Fruit fly (Drosophila melanogaster): Measurements from ENCODE around the gene CG9133.

DNA sequence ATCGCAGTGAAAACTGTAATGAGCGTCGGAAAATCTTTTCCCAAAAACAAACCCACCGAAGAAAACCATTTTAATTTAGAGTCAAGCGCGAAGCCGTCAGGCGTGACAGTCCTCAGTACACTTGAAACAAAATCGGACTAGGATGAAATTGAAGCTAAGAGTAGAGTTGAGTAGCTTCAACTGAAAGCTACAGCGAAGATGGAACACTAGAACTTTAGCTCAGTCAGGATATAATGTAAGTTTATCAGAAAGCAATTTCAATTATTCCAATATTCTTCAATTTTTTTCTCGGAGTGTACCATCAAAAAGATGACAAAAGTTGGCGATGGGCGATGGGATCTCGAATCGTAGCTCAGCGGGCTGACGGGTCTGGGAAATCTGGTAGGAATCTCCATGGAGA is 35.4 kb upstream of the CG9133 start:
- no peak for TF ChIP-seq h (GFP tag; optimal IDR thresholded peaks at IDR 0.05)
- no peak for TF ChIP-seq usp (GFP tag; optimal IDR thresholded peaks at IDR 0.05)
- no peak for TF ChIP-seq jim (GFP tag; optimal IDR thresholded peaks at IDR 0.05)
- TF ChIP-seq tai (GFP tag; optimal IDR thresholded peaks at IDR 0.05) = no peak
- TF ChIP-seq pan (optimal IDR thresholded peaks at IDR 0.05) = no peak
- no peak for TF ChIP-seq brk (GFP tag; optimal IDR thresholded peaks at IDR 0.05)
- TF ChIP-seq OdsH (GFP tag; optimal IDR thresholded peaks at IDR 0.05) = no peak
- no peak for TF ChIP-seq Dfd (GFP tag; optimal IDR thresholded peaks at IDR 0.05)
